Worm (Caenorhabditis elegans) whole organism, L2 larva: Measurements from ENCODE around the gene C05C12.4.

ENCODE experiments used
- aly-2 ChIP-seq: fragments of 150-350 bp; optimal IDR thresholded peaks from 2 replicates; lab custom pipeline; 2014; ENCODE audit warnings: missing biosample characterization, missing genetic modification characterization
- ama-1 ChIP-seq: fragments of 150-350 bp; optimal IDR thresholded peaks from 2 replicates; lab custom pipeline; 2018; ENCODE audit warnings: inconsistent platforms
- blmp-1 ChIP-seq: sonication (generic microtip); optimal IDR thresholded peaks from 2 replicates; lab custom pipeline; 2017; ENCODE audit warnings: missing genetic modification characterization, mild to moderate bottlenecking, missing compliant biosample characterization, antibody characterized with exemption, moderate library complexity; ENCODE audit not compliant: insufficient read depth
- nhr-23 ChIP-seq: fragments of 150-350 bp; optimal IDR thresholded peaks from 2 replicates; lab custom pipeline; 2014; ENCODE audit warnings: missing biosample characterization, missing genetic modification reagents, missing genetic modification characterization
- nhr-237 ChIP-seq: fragments of 150-350 bp; optimal IDR thresholded peaks from 2 replicates; lab custom pipeline; 2014; ENCODE audit warnings: missing biosample characterization, missing genetic modification characterization
- skn-1 ChIP-seq: sonication (generic microtip); optimal IDR thresholded peaks from 2 replicates; lab custom pipeline; 2017; ENCODE audit warnings: missing biosample characterization, missing genetic modification characterization
- unc-39 ChIP-seq: fragments of 150-350 bp; optimal IDR thresholded peaks from 2 replicates; lab custom pipeline; 2014; ENCODE audit warnings: missing biosample characterization, missing genetic modification characterization
- ztf-1 ChIP-seq: fragments of 200-800 bp; sonication (Bioruptor generic); conservative IDR thresholded peaks from 2 replicates; pipeline ENCODE4 v1.3.6; 2022; ENCODE audit warnings: missing genetic modification characterization, missing compliant biosample characterization

- TF ChIP-seq ztf-1 (GFP tag; lab: Robert Waterston, UW) = no peak
- no peak for TF ChIP-seq blmp-1 (tag; lab: Kevin White, UChicago)
- TF ChIP-seq aly-2 (tag; lab: Kevin White, UChicago) = no peak
- TF ChIP-seq skn-1 (tag; lab: Kevin White, UChicago) = no peak
- TF ChIP-seq nhr-23 = no peak
- no peak for TF ChIP-seq nhr-237 (tag; lab: Kevin White, UChicago)
- no peak for TF ChIP-seq ama-1
- no peak for TF ChIP-seq unc-39 (tag; lab: Kevin White, UChicago)
Measured at ce11 chrIV:11257476-11257875, 9.6 kb upstream of the C05C12.4 start.
